Worm (Caenorhabditis elegans) whole organism, L4 larva: ENCODE data around the gene semo-1.

Experiments used
- F49E8.2 ChIP-seq: sonication (generic microtip); optimal IDR thresholded peaks from 2 replicates; lab custom pipeline; 2016; ENCODE audit warnings: missing compliant biosample characterization, mild to moderate bottlenecking, missing genetic modification characterization, borderline replicate concordance
- ama-1 ChIP-seq: fragments of 150-350 bp; optimal IDR thresholded peaks from 2 replicates; lab custom pipeline; 2014; ENCODE audit warnings: inconsistent platforms, mixed read lengths
- egl-43 ChIP-seq: fragments of 200-800 bp; sonication (Bioruptor generic); IDR thresholded peaks from 2 replicates; pipeline ENCODE4 v1.3.6; 2022; ENCODE audit warnings: missing genetic modification reagents, missing genetic modification characterization, missing compliant biosample characterization
- mdl-1 ChIP-seq, 2 experiments: fragments of 150-350 bp in 1 of 2; sonication (generic microtip) in 1 of 2; optimal IDR thresholded peaks; 2 replicates each; lab custom pipeline; 2014 to 2017; ENCODE audit warnings: missing biosample characterization in 2 of 2, missing genetic modification characterization in 2 of 2
- mep-1 ChIP-seq: fragments of 150-350 bp; sonication (generic microtip); optimal IDR thresholded peaks from 3 replicates; lab custom pipeline; 2014; ENCODE audit warnings: missing biosample characterization, missing genetic modification characterization
- nhr-48 ChIP-seq: sonication (generic microtip); optimal IDR thresholded peaks from 2 replicates; lab custom pipeline; 2016; ENCODE audit warnings: mild to moderate bottlenecking, missing genetic modification characterization, missing compliant biosample characterization
- snpc-1.2 ChIP-seq: fragments of 200-800 bp; sonication (Bioruptor generic); IDR thresholded peaks from 2 replicates; pipeline ENCODE4 v1.3.6; 2022; ENCODE audit warnings: missing genetic modification reagents, missing genetic modification characterization, missing compliant biosample characterization

DNA sequence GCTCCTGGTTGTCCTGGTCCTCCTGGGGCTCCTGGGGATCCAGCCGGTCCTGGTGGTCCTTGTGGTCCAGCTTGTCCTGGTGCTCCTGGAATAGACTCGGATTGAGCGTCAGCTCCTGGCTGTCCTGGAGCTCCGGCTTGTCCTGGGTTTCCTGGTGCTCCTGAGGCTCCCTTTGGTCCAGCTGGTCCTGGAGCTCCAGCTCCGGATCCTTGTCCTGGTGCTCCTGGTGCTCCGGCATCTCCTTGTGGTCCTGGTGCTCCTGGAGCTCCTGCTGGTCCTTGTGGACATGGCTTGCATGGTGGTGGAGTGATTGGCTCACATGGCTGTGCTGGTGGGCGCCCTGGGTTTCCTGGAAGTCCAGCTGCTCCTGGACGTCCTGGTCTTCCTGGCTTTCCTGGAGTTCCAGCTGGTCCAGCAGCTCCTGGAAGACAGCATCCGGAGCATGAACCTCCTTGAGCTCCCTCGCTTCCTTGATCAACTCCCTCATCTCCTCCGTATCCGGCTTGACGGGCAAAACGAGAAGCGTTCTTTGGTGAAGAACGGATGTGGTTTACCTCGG lies 47.6 kb downstream of the semo-1 start:
- TF ChIP-seq nhr-48 (tag; lab: Kevin White, UChicago) (no peak), snpc-1.2 (no peak; the same call in none of the 2 replicates), mdl-1 (tag; optimal IDR thresholded peaks at IDR 0.05; lab: Kevin White, UChicago) (no peak), mep-1 (no peak), egl-43 (GFP tag; lab: Robert Waterston, UW) (no peak), F49E8.2 (tag; lab: Kevin White, UChicago) (no peak), ama-1 (lab: Kevin White, UChicago) (no peak)
